Worm (Caenorhabditis elegans) whole organism, L4/young adult: ENCODE results near the gene col-39.

Source experiments
- W03F9.2 ChIP-seq: fragments of 150-350 bp; optimal IDR thresholded peaks from 2 replicates; lab custom pipeline; 2014; ENCODE audit warnings: missing biosample characterization, missing genetic modification characterization
- dao-5 ChIP-seq: sonication (generic microtip); optimal IDR thresholded peaks from 2 replicates; lab custom pipeline; 2016; ENCODE audit warnings: missing genotype, missing genetic modification characterization, moderate library complexity, missing compliant biosample characterization
- him-1 ChIP-seq: sonication (generic microtip); optimal IDR thresholded peaks from 2 replicates; lab custom pipeline; 2016; ENCODE audit warnings: missing genotype, missing genetic modification reagents, missing genetic modification characterization, missing compliant biosample characterization

col-39 gene

DNA sequence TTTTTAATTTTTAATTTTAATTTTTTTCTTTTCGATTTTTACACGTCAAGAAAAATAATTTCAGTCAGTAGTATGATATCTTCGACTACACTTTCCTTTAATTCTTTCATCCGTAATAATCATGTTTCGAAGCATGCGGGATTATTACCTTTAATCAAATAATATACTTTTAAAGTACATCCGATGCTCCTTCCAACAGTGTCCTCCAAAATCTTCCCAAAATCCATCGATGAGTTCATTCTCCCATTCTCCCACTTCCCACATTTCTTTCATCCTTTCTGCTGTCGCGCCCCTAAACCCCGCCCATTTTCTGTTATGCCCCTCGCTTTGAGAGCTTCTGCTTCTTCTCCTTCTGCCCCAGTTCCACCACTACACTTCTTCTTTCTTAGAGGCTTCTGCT lies 10.0 kb upstream of the col-39 start, which contains the start of gene lgc-57:
TSS of gene lgc-57 (plus strand) at position 301 of the 400 bp plus-strand sequence.
- TF ChIP-seq W03F9.2 (tag; lab: Kevin White, UChicago): no peak
- TF ChIP-seq him-1 (tag; lab: Kevin White, UChicago): no peak
- TF ChIP-seq dao-5 (tag; lab: Kevin White, UChicago): no peak

DNA sequence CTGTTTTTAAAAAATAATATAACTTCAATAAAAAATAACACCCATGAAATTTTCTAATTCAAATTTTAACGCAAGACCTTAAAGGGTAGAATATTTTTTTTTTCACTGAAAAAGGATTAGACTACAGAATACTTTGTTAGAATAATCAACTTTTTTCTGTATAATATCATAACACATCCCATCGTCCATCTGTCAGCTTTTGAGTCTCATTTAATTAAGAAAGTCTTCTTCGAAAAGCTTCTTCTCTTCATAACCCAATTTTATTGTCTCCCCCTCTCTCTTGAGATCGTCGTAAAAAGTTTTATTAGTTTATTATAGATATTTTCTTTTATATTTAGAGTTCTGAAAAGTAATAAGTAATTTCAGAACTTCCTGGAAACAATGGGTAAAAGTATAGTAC lies 8.7 kb upstream of the col-39 start:
- TF ChIP-seq dao-5 (tag; lab: Kevin White, UChicago): no peak
- TF ChIP-seq W03F9.2 (tag; lab: Kevin White, UChicago): no peak
- TF ChIP-seq him-1 (tag; lab: Kevin White, UChicago): no peak

DNA sequence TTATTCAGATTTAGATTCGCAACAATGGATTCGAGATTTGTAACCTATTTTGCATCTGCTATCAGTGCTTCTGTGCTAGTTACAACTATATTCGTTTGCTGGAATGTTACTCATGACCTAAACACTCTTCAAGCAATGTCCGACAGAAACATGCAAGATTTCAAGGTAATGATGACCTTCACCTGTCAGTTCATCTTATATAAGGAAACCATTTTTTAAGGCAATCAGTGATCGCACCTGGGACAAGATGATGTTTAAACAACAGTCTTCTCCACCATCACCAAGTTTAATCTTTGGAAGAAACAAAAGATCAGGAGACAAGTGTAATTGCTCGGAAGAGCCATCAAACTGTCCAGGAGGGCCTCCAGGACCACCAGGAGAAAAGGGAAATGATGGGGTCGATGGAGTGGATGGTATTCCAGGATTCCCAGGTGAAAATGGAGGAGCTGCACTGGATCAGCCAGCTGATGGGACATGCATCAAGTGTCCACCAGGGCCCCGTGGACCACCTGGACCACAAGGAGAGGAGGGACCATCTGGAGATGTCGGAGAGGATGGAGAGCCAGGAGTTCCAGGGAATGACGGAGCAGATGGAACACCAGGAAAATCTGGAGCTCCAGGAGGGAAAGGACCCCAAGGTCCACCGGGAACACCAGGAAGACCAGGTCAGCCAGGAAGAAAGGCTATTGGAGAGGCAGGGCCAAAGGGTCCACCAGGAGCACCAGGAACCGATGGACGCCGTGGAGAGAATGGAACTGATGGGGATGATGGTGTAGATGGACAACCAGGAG lies 927 bp upstream of the col-39 start, which contains the start of gene col-79:
TSS of gene col-79 (plus strand) at position 20 of the 791 bp plus-strand sequence.
- TF ChIP-seq dao-5 (tag; lab: Kevin White, UChicago) (no peak), him-1 (tag; lab: Kevin White, UChicago) (no peak), W03F9.2 (tag; lab: Kevin White, UChicago) (no peak)

DNA sequence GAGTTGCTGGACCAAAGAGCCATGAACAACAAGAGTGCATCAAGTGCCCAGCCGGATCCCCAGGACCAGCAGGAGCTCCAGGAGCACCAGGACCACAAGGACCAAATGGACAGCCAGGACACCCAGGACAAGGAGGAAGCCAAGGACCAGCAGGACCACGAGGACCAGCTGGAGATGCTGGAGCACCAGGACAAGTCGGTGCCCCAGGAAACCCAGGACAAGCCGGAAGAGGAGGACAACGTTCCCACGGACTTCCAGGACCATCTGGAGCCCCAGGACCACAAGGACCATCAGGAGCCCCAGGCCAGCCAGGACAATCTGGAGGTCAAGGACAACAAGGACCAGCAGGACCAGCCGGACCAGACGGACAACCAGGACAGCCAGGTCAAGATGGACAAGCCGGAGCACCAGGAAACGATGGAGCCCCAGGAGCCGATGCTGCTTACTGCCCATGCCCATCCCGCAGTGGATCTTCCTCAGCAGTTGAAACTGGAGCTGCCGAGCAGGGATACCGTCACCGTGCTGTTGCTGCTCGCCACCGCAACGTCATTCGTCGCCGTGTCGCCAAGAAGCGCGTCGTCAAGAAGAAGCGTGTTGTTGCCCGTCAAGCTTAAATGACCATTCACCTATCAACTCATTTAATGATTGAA lies 756 bp downstream of the col-39 start:
- no peak for TF ChIP-seq him-1 (tag; lab: Kevin White, UChicago)
- TF ChIP-seq W03F9.2 (tag; lab: Kevin White, UChicago): no peak
- no peak for TF ChIP-seq dao-5 (tag; lab: Kevin White, UChicago)

DNA sequence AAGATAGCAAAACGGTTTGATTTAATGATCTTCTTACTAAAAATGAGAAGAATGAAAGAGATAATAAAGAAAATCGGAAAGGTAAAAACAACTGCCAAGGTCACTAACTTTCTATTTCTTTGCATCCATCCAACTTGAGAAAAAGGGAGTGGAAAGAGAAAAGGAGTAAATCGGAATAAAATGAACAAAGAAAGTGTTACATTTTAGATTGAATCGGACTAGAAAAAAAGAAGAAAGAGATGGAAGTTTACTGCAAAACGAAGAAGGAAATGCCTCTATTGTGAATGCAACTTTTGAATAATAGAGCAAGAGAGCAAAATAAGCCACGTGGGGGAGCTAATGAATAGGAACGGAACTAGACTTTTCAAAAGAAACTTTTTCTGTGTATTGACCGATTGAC lies 1.3 kb downstream of the col-39 start:
- TF ChIP-seq dao-5 (tag; lab: Kevin White, UChicago) (no peak), him-1 (tag; lab: Kevin White, UChicago) (no peak), W03F9.2 (tag; lab: Kevin White, UChicago) (no peak)

DNA sequence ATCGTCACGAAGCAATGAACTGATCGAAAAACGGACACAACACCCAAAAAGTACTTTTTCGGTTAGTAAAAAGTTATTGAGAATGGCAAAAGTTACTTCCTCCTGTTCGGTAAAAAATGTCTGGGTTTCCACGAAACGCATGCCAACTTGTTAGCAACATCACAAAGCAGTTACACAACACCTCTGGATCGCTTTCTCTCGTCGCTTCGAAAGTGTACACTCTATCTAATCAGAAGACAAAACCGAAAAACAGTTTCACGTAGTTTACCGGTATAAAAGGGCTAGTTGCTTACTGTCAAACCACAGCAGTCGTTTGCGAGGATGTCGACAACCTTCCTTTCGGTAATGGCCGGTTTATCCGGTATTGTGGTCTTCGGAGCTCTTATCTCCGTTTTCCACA lies 2.2 kb downstream of the col-39 start, which contains the start of gene col-80:
TSS of gene col-80 (plus strand) at position 301 of the 400 bp plus-strand sequence.
- TF ChIP-seq W03F9.2 (tag; lab: Kevin White, UChicago): no peak
- TF ChIP-seq dao-5 (tag; lab: Kevin White, UChicago): no peak
- TF ChIP-seq him-1 (tag; lab: Kevin White, UChicago): no peak

DNA sequence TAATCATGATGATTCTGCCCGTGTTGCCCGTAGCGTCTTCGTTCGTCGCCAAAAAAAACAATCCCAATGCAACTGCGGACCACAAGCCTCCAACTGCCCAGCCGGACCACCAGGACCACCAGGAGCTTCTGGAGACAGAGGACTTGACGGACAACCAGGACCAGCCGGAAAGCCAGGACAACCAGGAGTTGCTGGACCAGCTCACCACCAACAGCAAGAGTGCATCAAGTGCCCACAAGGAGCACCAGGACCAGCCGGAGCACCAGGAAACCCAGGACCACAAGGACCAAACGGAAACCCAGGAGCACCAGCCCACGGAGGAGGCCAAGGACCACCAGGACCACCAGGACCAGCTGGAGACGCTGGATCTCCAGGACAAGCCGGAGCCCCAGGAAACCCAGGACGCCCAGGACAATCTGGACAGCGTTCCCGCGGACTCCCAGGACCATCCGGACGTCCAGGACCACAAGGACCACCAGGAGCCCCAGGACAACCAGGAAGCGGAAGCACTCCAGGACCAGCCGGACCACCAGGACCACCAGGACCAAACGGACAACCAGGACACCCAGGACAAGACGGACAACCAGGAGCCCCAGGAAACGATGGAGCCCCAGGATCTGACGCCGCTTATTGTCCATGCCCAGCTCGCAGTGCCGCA lies 2.9 kb downstream of the col-39 start:
- TF ChIP-seq dao-5 (tag; lab: Kevin White, UChicago) (peak; percentile 6), him-1 (tag; lab: Kevin White, UChicago) (no peak)

DNA sequence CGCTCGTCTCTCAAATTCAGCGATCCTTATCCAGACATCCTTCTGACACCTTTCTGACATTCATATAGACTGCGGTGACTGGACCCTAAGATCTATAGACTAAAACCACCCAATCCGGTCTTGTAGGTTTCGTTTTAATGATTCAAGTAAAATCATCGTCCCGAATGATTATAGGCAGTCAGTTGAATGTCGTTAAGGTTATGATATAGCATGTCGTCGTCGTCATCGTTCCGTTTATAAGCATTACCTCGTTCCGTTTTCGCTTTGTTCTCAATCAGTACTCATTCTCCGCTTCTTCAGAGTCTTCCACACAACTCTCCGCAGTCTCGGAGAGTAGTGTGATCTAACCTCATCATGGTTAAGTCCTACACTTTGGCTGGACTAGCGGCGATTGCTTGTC lies 3.9 kb downstream of the col-39 start, which contains the start of gene bli-1:
TSS of gene bli-1 (plus strand) at position 301 of the 400 bp plus-strand sequence.
- TF ChIP-seq dao-5 (tag; lab: Kevin White, UChicago) (no peak), W03F9.2 (tag; lab: Kevin White, UChicago) (no peak), him-1 (tag; lab: Kevin White, UChicago) (no peak)

DNA sequence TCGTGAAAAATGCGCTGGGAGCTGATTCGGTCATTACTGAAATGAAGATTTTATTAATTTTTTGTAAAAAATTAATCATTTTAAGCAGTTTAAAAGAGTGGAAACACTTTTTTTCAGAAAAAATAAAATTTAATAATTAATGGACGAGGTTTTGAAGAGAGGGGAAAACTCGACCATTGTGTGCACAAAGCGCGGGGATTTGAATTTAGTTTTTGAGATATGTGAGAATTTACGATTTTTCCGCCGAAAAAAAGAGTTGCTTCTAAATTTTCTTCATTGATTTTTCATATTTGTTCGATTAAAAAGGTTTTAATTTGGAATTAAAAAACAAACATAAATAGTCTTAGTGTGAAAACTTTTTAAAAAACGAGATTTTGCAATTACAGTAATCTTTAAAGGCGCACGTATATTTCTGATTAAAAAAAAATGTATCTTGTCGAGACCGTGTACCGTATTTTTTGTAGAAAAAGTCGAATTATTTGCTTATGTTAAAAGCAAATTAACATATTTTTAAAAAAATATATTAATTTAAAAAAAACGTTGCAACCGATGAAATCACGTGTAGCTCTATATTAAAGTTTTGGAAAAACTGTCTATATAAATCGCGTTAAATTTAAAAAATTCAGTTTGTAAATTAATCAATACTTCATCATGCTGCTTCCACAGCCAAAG lies 9.7 kb downstream of the col-39 start, which contains the start of the genes dph-2 and C09G5.7:
TSS of gene dph-2 (minus strand) at position 36 of the 672 bp plus-strand sequence.
TSS of gene C09G5.7 (plus strand) at position 622 of the 672 bp plus-strand sequence.
- TF ChIP-seq W03F9.2 (tag; lab: Kevin White, UChicago) (no peak), him-1 (tag; lab: Kevin White, UChicago) (no peak), dao-5 (tag; lab: Kevin White, UChicago) (no peak)

DNA sequence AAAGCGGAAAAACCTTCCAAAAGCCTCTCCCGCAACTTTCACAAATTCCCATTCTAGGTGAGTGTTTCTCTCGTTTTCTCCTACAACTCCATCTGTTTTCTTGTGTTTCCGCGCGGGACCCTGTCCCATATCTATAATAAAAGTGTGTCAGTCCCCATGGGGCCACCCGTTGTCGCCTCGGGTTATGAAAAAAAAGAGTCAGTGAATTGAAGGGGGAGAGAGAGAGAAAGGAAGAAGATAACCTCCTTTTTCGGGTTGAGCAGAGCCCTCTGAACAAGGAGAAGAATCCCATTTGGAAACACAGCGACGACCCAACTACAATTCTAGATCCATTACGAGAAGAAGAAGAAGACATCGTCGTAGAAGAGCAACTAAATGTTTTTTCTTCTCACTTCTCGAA lies 12.4 kb downstream of the col-39 start, which contains the start of gene C09G5.13:
TSS of gene C09G5.13 (plus strand) at position 301 of the 400 bp plus-strand sequence.
- TF ChIP-seq W03F9.2 (tag; lab: Kevin White, UChicago): no peak
- no peak for TF ChIP-seq dao-5 (tag; lab: Kevin White, UChicago)
- no peak for TF ChIP-seq him-1 (tag; lab: Kevin White, UChicago)

DNA sequence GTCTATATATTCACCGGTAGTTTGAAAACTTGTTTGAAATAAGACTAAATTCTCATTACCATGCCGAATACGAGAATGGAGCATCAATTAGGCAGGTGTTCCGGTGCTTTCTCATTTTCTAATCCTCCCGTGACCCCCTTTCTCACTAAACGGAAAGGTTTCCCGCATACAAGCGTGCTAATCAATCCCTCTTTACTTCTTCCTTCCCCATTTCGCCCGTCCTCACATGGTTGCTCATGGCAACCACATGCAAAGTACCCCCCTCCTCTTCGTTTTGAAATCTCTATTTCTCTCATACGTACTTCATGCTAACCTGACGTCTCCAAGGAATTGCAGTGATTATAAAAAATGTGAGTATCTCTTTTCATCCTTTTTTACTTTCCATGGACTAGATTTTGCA lies 15.2 kb downstream of the col-39 start, which contains the start of gene mks-5:
TSS of gene mks-5 (plus strand) at position 301 of the 400 bp plus-strand sequence.
- TF ChIP-seq W03F9.2 (tag; lab: Kevin White, UChicago): no peak
- no peak for TF ChIP-seq dao-5 (tag; lab: Kevin White, UChicago)
- no peak for TF ChIP-seq him-1 (tag; lab: Kevin White, UChicago)

DNA sequence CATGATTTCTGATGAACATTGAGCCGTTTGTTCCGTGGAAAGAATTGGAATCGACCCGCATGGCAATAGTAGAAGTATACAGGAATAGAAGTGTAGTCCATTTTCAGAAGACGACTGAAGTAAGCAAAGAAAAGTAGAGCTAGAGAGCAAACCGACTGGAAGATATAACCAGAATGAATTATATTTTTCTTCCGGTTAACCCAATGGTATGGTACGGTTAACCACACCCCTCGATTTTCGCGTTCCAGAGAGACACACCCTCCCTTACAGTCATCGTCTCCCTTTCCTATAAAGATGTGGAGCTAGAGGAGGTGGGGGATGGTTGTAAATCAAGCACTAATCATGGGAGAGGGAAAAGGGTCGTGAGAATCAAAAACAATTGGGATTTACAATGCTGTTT lies 18.4 kb downstream of the col-39 start, which contains the start of gene C09G5.14:
TSS of gene C09G5.14 (minus strand) at position 101 of the 400 bp plus-strand sequence.
- no peak for TF ChIP-seq him-1 (tag; lab: Kevin White, UChicago)
- TF ChIP-seq dao-5 (tag; lab: Kevin White, UChicago): no peak
- no peak for TF ChIP-seq W03F9.2 (tag; lab: Kevin White, UChicago)
